Worm (Caenorhabditis elegans) whole organism, L4/young adult: Measurements from ENCODE around the gene C14B1.8.

Experiments
- W03F9.2 ChIP-seq: fragments of 150-350 bp; optimal IDR thresholded peaks from 2 replicates; lab custom pipeline; 2014; ENCODE audit warnings: missing biosample characterization, missing genetic modification characterization
- dao-5 ChIP-seq: sonication (generic microtip); optimal IDR thresholded peaks from 2 replicates; lab custom pipeline; 2016; ENCODE audit warnings: missing genotype, missing genetic modification characterization, moderate library complexity, missing compliant biosample characterization
- him-1 ChIP-seq: sonication (generic microtip); optimal IDR thresholded peaks from 2 replicates; lab custom pipeline; 2016; ENCODE audit warnings: missing genotype, missing genetic modification reagents, missing genetic modification characterization, missing compliant biosample characterization

- TF ChIP-seq him-1 (tag; lab: Kevin White, UChicago): no peak
- no peak for TF ChIP-seq W03F9.2
- no peak for TF ChIP-seq dao-5 (tag; lab: Kevin White, UChicago)
Measured at ce11 chrIII:3723726-3724125, 4.2 kb upstream of the C14B1.8 start.
